Fruit fly (Drosophila melanogaster) whole organism, embryonic: Measurements from ENCODE around the gene MBD-like.

Source experiments
- CG10147 ChIP-seq: fragments of 200-800 bp; sonication (Bioruptor generic); optimal IDR thresholded peaks from 2 replicates; lab custom pipeline; 2019; ENCODE audit warnings: missing biosample characterization, mild to moderate bottlenecking, missing genetic modification characterization, moderate library complexity
- CG10462 ChIP-seq: fragments of 200-800 bp; sonication (Bioruptor generic); optimal IDR thresholded peaks from 2 replicates; lab custom pipeline; 2016; ENCODE audit warnings: missing biosample characterization, missing genetic modification characterization
- CG11696 ChIP-seq: fragments of 200-800 bp; sonication (Bioruptor generic); IDR thresholded peaks from 2 replicates; pipeline ENCODE4 v1.3.6; 2022; ENCODE audit warnings: missing biosample characterization, missing genetic modification characterization
- CG1233 ChIP-seq: fragments of 200-800 bp; sonication (Bioruptor generic); optimal IDR thresholded peaks from 4 replicates; lab custom pipeline; 2018; ENCODE audit warnings: missing biosample characterization, mild to moderate bottlenecking, missing genetic modification characterization
- CG13123 ChIP-seq: fragments of 200-800 bp; sonication (Bioruptor generic); optimal IDR thresholded peaks from 2 replicates; lab custom pipeline; 2016; ENCODE audit warnings: missing biosample characterization, missing genetic modification characterization
- CG13894 ChIP-seq: fragments of 200-800 bp; sonication (Bioruptor generic); optimal IDR thresholded peaks from 3 replicates; lab custom pipeline; 2018; ENCODE audit warnings: missing biosample characterization, mild to moderate bottlenecking, missing genetic modification characterization, moderate library complexity
- CG15479 ChIP-seq: fragments of 200-800 bp; sonication (Bioruptor generic); optimal IDR thresholded peaks from 3 replicates; lab custom pipeline; 2019; ENCODE audit warnings: missing biosample characterization, mild to moderate bottlenecking, missing genetic modification characterization, moderate library complexity
- CG17359 ChIP-seq: fragments of 200-800 bp; sonication (Bioruptor generic); optimal IDR thresholded peaks from 3 replicates; lab custom pipeline; 2018; ENCODE audit warnings: missing biosample characterization, mild to moderate bottlenecking, missing genetic modification characterization, moderate library complexity
- CG17829 ChIP-seq: fragments of 200-800 bp; optimal IDR thresholded peaks from 2 replicates; lab custom pipeline; 2019; ENCODE audit warnings: missing biosample characterization, mild to moderate bottlenecking, missing genetic modification characterization, moderate library complexity
- CG2120 ChIP-seq: fragments of 200-800 bp; sonication (Bioruptor generic); optimal IDR thresholded peaks from 3 replicates; lab custom pipeline; 2016; ENCODE audit warnings: missing biosample characterization, missing genetic modification characterization
- CG2199 ChIP-seq: fragments of 200-800 bp; sonication (Bioruptor generic); IDR thresholded peaks from 3 replicates; pipeline ENCODE4 v1.3.6; 2022; ENCODE audit warnings: missing biosample characterization, missing genetic modification characterization
- CG30403 ChIP-seq: fragments of 200-800 bp; sonication (Bioruptor generic); optimal IDR thresholded peaks from 3 replicates; lab custom pipeline; 2016; ENCODE audit warnings: missing biosample characterization, missing genetic modification characterization
- CG32767 ChIP-seq: fragments of 200-800 bp; sonication (Bioruptor generic); IDR thresholded peaks from 2 replicates; pipeline ENCODE4 v1.3.6; 2022; ENCODE audit warnings: missing biosample characterization, missing genetic modification characterization
- CG3281 ChIP-seq: fragments of 200-800 bp; sonication (Bioruptor generic); optimal IDR thresholded peaks from 3 replicates; lab custom pipeline; 2017; ENCODE audit warnings: missing biosample characterization, mild to moderate bottlenecking, missing genetic modification characterization
- CG4854 ChIP-seq: fragments of 200-800 bp; sonication (Bioruptor generic); optimal IDR thresholded peaks from 2 replicates; lab custom pipeline; 2016; ENCODE audit warnings: missing biosample characterization, missing genetic modification characterization, inconsistent platforms
- CG6683 ChIP-seq: fragments of 200-800 bp; sonication (Bioruptor generic); optimal IDR thresholded peaks from 2 replicates; lab custom pipeline; 2017; ENCODE audit warnings: missing biosample characterization, mild to moderate bottlenecking, missing genetic modification characterization, missing genetic modification reagents
- CG8089 ChIP-seq: fragments of 200-800 bp; sonication (Bioruptor generic); optimal IDR thresholded peaks from 3 replicates; lab custom pipeline; 2016; ENCODE audit warnings: missing biosample characterization, missing genetic modification characterization
- CG9215 ChIP-seq: fragments of 200-800 bp; sonication (Bioruptor generic); IDR thresholded peaks from 2 replicates; pipeline ENCODE4 v1.3.6; 2022; ENCODE audit warnings: missing biosample characterization, missing genetic modification characterization
- Dip2 ChIP-seq: fragments of 200-800 bp; sonication (Bioruptor generic); IDR thresholded peaks from 2 replicates; pipeline ENCODE4 v1.3.6; 2022; ENCODE audit warnings: missing biosample characterization, missing genetic modification characterization
- Drgx ChIP-seq: fragments of 200-800 bp; sonication (Bioruptor generic); IDR thresholded peaks from 2 replicates; pipeline ENCODE4 v1.3.6; 2022; ENCODE audit warnings: missing biosample characterization, missing genetic modification characterization
- Med ChIP-seq: fragments of 200-800 bp; sonication (Bioruptor generic); peaks from one replicate; lab custom pipeline; 2016; ENCODE audit warnings: missing biosample characterization, missing genetic modification characterization, mild to moderate bottlenecking, inconsistent platforms, moderate library complexity
- Vsx1 ChIP-seq: fragments of 200-800 bp; sonication (Bioruptor generic); optimal IDR thresholded peaks from 2 replicates; lab custom pipeline; 2017; ENCODE audit warnings: missing biosample characterization, mild to moderate bottlenecking, missing genetic modification characterization, missing genetic modification reagents
- ab ChIP-seq: fragments of 200-800 bp; sonication (Bioruptor generic); optimal IDR thresholded peaks from 2 replicates; lab custom pipeline; 2016; ENCODE audit warnings: missing biosample characterization, missing genetic modification characterization
- aop ChIP-seq: fragments of 200-800 bp; sonication (Bioruptor generic); IDR thresholded peaks from 2 replicates; pipeline ENCODE4 v1.3.6; 2022; ENCODE audit warnings: missing biosample characterization, missing genetic modification characterization
- az2 ChIP-seq: fragments of 200-800 bp; sonication (Bioruptor generic); optimal IDR thresholded peaks from 3 replicates; lab custom pipeline; 2016; ENCODE audit warnings: missing biosample characterization, missing genetic modification characterization
- chinmo ChIP-seq: fragments of 200-800 bp; sonication (Bioruptor generic); IDR thresholded peaks from 4 replicates; pipeline ENCODE4 v1.3.6; 2022; ENCODE audit warnings: missing biosample characterization, missing genetic modification characterization; ENCODE audit not compliant: partially characterized antibody
- crc ChIP-seq: fragments of 200-800 bp; sonication (Bioruptor generic); optimal IDR thresholded peaks from 2 replicates; lab custom pipeline; 2016; ENCODE audit warnings: missing biosample characterization, missing genetic modification characterization
- crol ChIP-seq: fragments of 200-800 bp; sonication (Bioruptor generic); IDR thresholded peaks from 2 replicates; pipeline ENCODE4 v1.3.6; 2022; ENCODE audit warnings: missing biosample characterization, missing genetic modification characterization
- cwo ChIP-seq: fragments of 200-800 bp; sonication (Bioruptor generic); optimal IDR thresholded peaks from 3 replicates; lab custom pipeline; 2017; ENCODE audit warnings: missing biosample characterization, missing genetic modification characterization, mild to moderate bottlenecking, moderate library complexity, missing genetic modification reagents
- en ChIP-seq: fragments of 200-800 bp; sonication (Bioruptor generic); optimal IDR thresholded peaks from 2 replicates; lab custom pipeline; 2016; ENCODE audit warnings: missing biosample characterization, missing genetic modification characterization
- eve ChIP-seq, 2 experiments: fragments of >200 bp; optimal IDR thresholded peaks; 2 replicates each; lab custom pipeline; 2017; ENCODE audit warnings: missing biosample characterization in 2 of 2, missing genetic modification characterization in 2 of 2
- exex ChIP-seq: fragments of 200-800 bp; sonication (Bioruptor generic); optimal IDR thresholded peaks from 4 replicates; lab custom pipeline; 2018; ENCODE audit warnings: missing biosample characterization, mild to moderate bottlenecking, missing genetic modification characterization, moderate library complexity
- fd3F ChIP-seq: fragments of 200-800 bp; sonication (Bioruptor generic); optimal IDR thresholded peaks from 2 replicates; lab custom pipeline; 2018; ENCODE audit warnings: missing biosample characterization, mild to moderate bottlenecking, missing genetic modification characterization, moderate library complexity
- grn ChIP-seq: fragments of 200-800 bp; sonication (Bioruptor generic); optimal IDR thresholded peaks from 3 replicates; lab custom pipeline; 2017; ENCODE audit warnings: missing biosample characterization, missing genetic modification characterization
- gsb ChIP-seq: fragments of 200-800 bp; sonication (Bioruptor generic); IDR thresholded peaks from 2 replicates; pipeline ENCODE4 v1.3.6; 2022; ENCODE audit warnings: missing biosample characterization, missing genetic modification characterization
- insv ChIP-seq, 2 experiments: fragments of 200-800 bp; sonication (Bioruptor generic); optimal IDR thresholded peaks; 3 replicates each; lab custom pipeline; 2016 to 2018; ENCODE audit warnings: missing biosample characterization in 2 of 2, missing genetic modification characterization in 2 of 2
- lbe ChIP-seq: fragments of 200-800 bp; sonication (Bioruptor generic); optimal IDR thresholded peaks from 2 replicates; lab custom pipeline; 2016; ENCODE audit warnings: missing biosample characterization, mild to moderate bottlenecking, missing genetic modification characterization
- mld ChIP-seq: fragments of 200-800 bp; sonication (Bioruptor generic); IDR thresholded peaks from 3 replicates; pipeline ENCODE4 v1.3.6; 2022; ENCODE audit warnings: missing biosample characterization, missing genetic modification characterization; ENCODE audit not compliant: partially characterized antibody
- p53 ChIP-seq: fragments of 200-800 bp; sonication (Bioruptor generic); optimal IDR thresholded peaks from 2 replicates; lab custom pipeline; 2016; ENCODE audit warnings: missing biosample characterization, missing genetic modification characterization
- prd ChIP-seq, 3 experiments: fragments of >200 bp in 2 of 3; fragments of 200-800 bp in 1 of 3; sonication (Bioruptor generic) in 1 of 3; optimal IDR thresholded peaks in 2 of 3; IDR thresholded peaks in 1 of 3; 2 replicates in 2 of 3; 3 replicates in 1 of 3; pipeline versions ENCODE4 v1.3.6 to Lab custom; 2017 to 2022; ENCODE audit warnings: missing biosample characterization in 1 of 3, missing genetic modification characterization in 1 of 3
- sens ChIP-seq: fragments of 200-800 bp; sonication (Bioruptor generic); peaks from one replicate; lab custom pipeline; 2016; ENCODE audit warnings: missing biosample characterization, missing genetic modification characterization
- sug ChIP-seq: fragments of 200-800 bp; optimal IDR thresholded peaks from 2 replicates; lab custom pipeline; 2019; ENCODE audit warnings: missing biosample characterization, mild to moderate bottlenecking, missing genetic modification characterization, moderate library complexity
- tll ChIP-seq, 2 experiments: fragments of 200-800 bp in 1 of 2; fragments of >200 bp in 1 of 2; sonication (Bioruptor generic) in 1 of 2; optimal IDR thresholded peaks; 2 replicates each; lab custom pipeline; 2017 to 2019; ENCODE audit warnings: missing biosample characterization in 2 of 2, missing genetic modification characterization in 2 of 2, mild to moderate bottlenecking in 1 of 2, moderate library complexity in 1 of 2

MBD-like gene

DNA sequence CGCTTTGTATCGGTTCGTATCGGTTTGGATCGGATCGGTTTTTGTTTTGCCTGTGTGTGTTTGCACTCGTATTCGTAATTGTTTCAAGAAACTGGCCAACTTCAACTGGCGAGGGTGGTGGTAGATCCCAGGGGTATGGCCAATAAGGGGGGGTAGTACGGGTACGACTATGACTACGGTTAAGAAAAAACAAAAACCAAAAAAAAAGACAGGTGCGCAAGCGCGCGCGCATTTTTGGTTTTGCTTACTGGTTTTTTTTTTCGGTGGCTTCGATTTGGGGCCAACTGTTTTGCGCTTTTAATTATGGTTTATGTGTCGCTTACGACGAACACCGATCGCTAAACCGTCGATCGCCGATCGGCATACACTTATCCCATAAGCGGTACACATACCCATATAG, 35.3 kb downstream of the MBD-like start (continued):
- TF ChIP-seq CG17359 (tag; lab: Kevin White, UChicago), result no peak
- TF ChIP-seq prd (optimal IDR thresholded peaks at IDR 0.05; lab: Kevin White, UChicago), result no peak
- TF ChIP-seq prd (GFP tag; IDR thresholded peaks at IDR 0.05; lab: Robert Waterston, UW), result no peak
- TF ChIP-seq p53 (GFP tag; lab: Kevin White, UChicago), result no peak
- TF ChIP-seq CG13894 (tag; lab: Kevin White, UChicago), result peak; percentile 58
- TF ChIP-seq ab (GFP tag; lab: Kevin White, UChicago), result no peak
- no peak for TF ChIP-seq CG10462 (GFP tag; lab: Kevin White, UChicago)
- no peak for TF ChIP-seq gsb (GFP tag; lab: Robert Waterston, UW)
- TF ChIP-seq CG9215 (GFP tag; lab: Robert Waterston, UW), result no peak
- no peak for TF ChIP-seq CG17829 (tag; lab: Kevin White, UChicago)
- peak; percentile 56 for TF ChIP-seq crol (GFP tag; lab: Robert Waterston, UW)
- no peak for TF ChIP-seq CG8089 (GFP tag; lab: Kevin White, UChicago)
- TF ChIP-seq CG3281 (GFP tag; lab: Kevin White, UChicago), result no peak
- no peak for TF ChIP-seq CG6683
- no peak for TF ChIP-seq CG2199 (GFP tag; lab: Robert Waterston, UW)
- TF ChIP-seq CG2120 (GFP tag; lab: Kevin White, UChicago), result no peak
- TF ChIP-seq lbe (GFP tag; lab: Kevin White, UChicago), result no peak
- TF ChIP-seq crc (GFP tag; lab: Kevin White, UChicago), result no peak
- TF ChIP-seq fd3F (GFP tag; lab: Kevin White, UChicago), result no peak

DNA sequence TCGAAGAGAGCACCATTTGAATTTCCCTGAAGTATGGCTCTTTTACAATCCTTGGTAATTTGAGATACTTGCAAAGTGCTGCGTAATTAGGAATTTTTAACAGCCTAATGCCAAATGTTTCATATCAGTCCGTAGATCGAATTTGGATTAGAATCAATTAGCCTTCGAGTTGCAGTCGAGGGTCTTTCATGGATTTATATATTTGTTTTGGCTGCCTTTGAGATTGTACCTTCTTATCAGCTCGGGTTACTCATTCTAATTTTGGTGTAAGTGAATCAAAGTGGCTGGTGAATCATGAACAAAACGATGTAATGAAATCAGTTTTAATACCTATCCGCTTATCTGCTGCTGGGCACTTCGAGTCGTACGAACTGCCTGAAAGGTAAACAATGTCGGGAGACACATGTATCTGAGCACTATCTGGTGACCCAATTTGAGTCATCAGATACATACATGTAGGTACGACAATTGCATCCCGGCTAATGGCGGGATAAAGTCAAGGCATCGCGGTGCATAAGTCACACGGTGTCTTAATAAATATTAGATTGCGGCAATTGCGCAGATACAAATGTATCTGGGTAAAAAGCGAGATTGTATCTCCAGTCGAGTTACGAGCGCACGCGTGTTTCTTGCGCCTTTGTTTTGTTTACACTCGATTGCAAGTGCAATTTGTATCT, 36.3 kb downstream of the MBD-like start:
- TF ChIP-seq CG10147 (GFP tag; lab: Kevin White, UChicago), result no peak
- no peak for TF ChIP-seq CG1233 (GFP tag; lab: Kevin White, UChicago)
- TF ChIP-seq CG32767 (GFP tag; lab: Robert Waterston, UW), result no peak
- peak; percentile 38 for TF ChIP-seq Med (GFP tag; lab: Kevin White, UChicago)
- peak; percentile 16 for TF ChIP-seq sug (tag; lab: Kevin White, UChicago)
- no peak for TF ChIP-seq en (GFP tag; lab: Kevin White, UChicago)
- no peak for TF ChIP-seq Drgx (GFP tag; lab: Robert Waterston, UW)
- peak; percentile 89 for TF ChIP-seq CG15479 (GFP tag; lab: Kevin White, UChicago)
- no peak for TF ChIP-seq CG11696 (GFP tag; lab: Robert Waterston, UW)
- peak in 1 of 2 experiments; percentile 69 for TF ChIP-seq eve (GFP tag; optimal IDR thresholded peaks at IDR 0.05; lab: Kevin White, UChicago)
- no peak for TF ChIP-seq Dip2 (GFP tag; lab: Robert Waterston, UW)
- peak; percentile 86 for TF ChIP-seq grn (GFP tag; lab: Kevin White, UChicago)
- TF ChIP-seq exex (tag; lab: Kevin White, UChicago), result peak; percentile 65
- TF ChIP-seq insv (GFP tag; optimal IDR thresholded peaks at IDR 0.05; lab: Kevin White, UChicago), result no peak
- peak in 1 of 2 experiments; percentile 65 for TF ChIP-seq tll (GFP tag; optimal IDR thresholded peaks at IDR 0.05; lab: Kevin White, UChicago)
- no peak for TF ChIP-seq CG4854 (GFP tag; lab: Kevin White, UChicago)
- TF ChIP-seq aop (GFP tag; lab: Robert Waterston, UW), result no peak
- TF ChIP-seq CG13123 (GFP tag; lab: Kevin White, UChicago), result no peak
- no peak for TF ChIP-seq CG30403
- TF ChIP-seq cwo, result peak; percentile 2
- TF ChIP-seq sens (GFP tag; lab: Kevin White, UChicago), result peak; percentile 59
- no peak for TF ChIP-seq az2 (GFP tag; lab: Kevin White, UChicago)
- no peak for TF ChIP-seq mld (GFP tag; lab: Robert Waterston, UW)
- peak; percentile 35 for TF ChIP-seq Vsx1
- TF ChIP-seq chinmo, result 0 out of 4 replicates have a peak, but pooled peaks have one; percentile 36
